Worm (Caenorhabditis elegans): ENCODE data around the gene C31B8.12.

DNA sequence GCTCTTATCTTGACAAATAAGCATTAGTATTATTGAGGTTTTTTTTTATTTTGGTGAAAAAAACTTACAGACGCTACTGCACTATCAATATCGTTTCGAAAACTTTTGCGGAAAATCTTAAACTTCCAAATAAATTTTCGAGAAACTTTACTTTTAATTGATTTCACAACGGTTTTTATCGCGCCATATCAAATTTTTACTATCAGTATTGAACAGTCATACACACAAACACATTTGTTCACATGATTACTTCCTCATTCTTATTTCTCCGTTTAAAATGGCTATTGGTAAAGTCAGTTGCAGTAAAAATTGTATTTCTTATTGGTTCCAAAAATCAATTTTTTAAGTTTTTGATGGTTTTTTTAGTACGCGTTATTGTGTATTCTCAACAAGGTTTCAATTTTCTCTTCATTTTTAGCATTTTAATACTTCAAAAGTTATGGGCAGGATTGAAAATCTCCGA, 31.2 kb downstream of the C31B8.12 start, which contains the start of gene pals-32:
- TF ChIP-seq fkh-10 (GFP tag; optimal IDR thresholded peaks at IDR 0.05) (no peak), hlh-8 (tag; optimal IDR thresholded peaks at IDR 0.05) (no peak), pros-1 (tag; optimal IDR thresholded peaks at IDR 0.05) (no peak), tbx-7 (tag; optimal IDR thresholded peaks at IDR 0.05) (no peak), zip-5 (tag; optimal IDR thresholded peaks at IDR 0.05) (no peak), nhr-232 (tag; optimal IDR thresholded peaks at IDR 0.05) (no peak)

Data from whole organism, late embryonic.